Worm (Caenorhabditis elegans) whole organism, late embryonic: ENCODE measurements around the gene F14E5.2.

Experiments
- C38D4.7 ChIP-seq: fragments of 200-800 bp; sonication (Bioruptor generic); optimal IDR thresholded peaks from 2 replicates; lab custom pipeline; 2018; ENCODE audit warnings: mild to moderate bottlenecking, missing genetic modification characterization, moderate library complexity, missing compliant biosample characterization
- K02D7.2 ChIP-seq: sonication (generic microtip); optimal IDR thresholded peaks from 2 replicates; lab custom pipeline; 2017; ENCODE audit warnings: mild to moderate bottlenecking, missing genetic modification characterization, missing compliant biosample characterization
- K09A11.1 ChIP-seq: sonication (generic microtip); optimal IDR thresholded peaks from 2 replicates; lab custom pipeline; 2017; ENCODE audit warnings: antibody characterized with exemption, mild to moderate bottlenecking, missing genetic modification characterization, missing compliant biosample characterization; ENCODE audit not compliant: insufficient read depth
- T23F11.4 ChIP-seq: fragments of 200-800 bp; sonication (Bioruptor generic); optimal IDR thresholded peaks from 2 replicates; lab custom pipeline; 2018; ENCODE audit warnings: mild to moderate bottlenecking, missing genetic modification characterization, missing compliant biosample characterization
- Y22D7AL.16 ChIP-seq: sonication (generic microtip); optimal IDR thresholded peaks from 2 replicates; lab custom pipeline; 2016; ENCODE audit warnings: missing genetic modification characterization, missing compliant biosample characterization
- ceh-2 ChIP-seq: sonication (generic microtip); optimal IDR thresholded peaks from 2 replicates; lab custom pipeline; 2016; ENCODE audit warnings: missing genotype, missing genetic modification characterization, missing compliant biosample characterization
- ceh-22 ChIP-seq: sonication (generic microtip); optimal IDR thresholded peaks from 2 replicates; lab custom pipeline; 2017; ENCODE audit warnings: missing biosample characterization, missing genetic modification characterization
- ceh-24 ChIP-seq: sonication (generic microtip); optimal IDR thresholded peaks from 2 replicates; lab custom pipeline; 2016; ENCODE audit warnings: mild to moderate bottlenecking, missing genetic modification characterization, missing compliant biosample characterization
- ceh-30 ChIP-seq: fragments of 150-350 bp; optimal IDR thresholded peaks from 2 replicates; lab custom pipeline; 2014; ENCODE audit warnings: missing biosample characterization, missing genetic modification characterization
- dmd-4 ChIP-seq: sonication (generic microtip); optimal IDR thresholded peaks from 2 replicates; lab custom pipeline; 2016; ENCODE audit warnings: borderline replicate concordance, missing genetic modification characterization, missing compliant biosample characterization
- dve-1 ChIP-seq: sonication (generic microtip); optimal IDR thresholded peaks from 2 replicates; lab custom pipeline; 2017; ENCODE audit warnings: antibody characterized with exemption, mild to moderate bottlenecking, missing genetic modification characterization, missing compliant biosample characterization
- elt-2 ChIP-seq: sonication (generic microtip); optimal IDR thresholded peaks from 2 replicates; lab custom pipeline; 2016; ENCODE audit warnings: missing genetic modification reagents, missing genetic modification characterization, missing compliant biosample characterization
- elt-4 ChIP-seq: sonication (generic microtip); optimal IDR thresholded peaks from 2 replicates; lab custom pipeline; 2016; ENCODE audit warnings: missing genetic modification characterization, missing compliant biosample characterization
- eyg-1 ChIP-seq: sonication (generic microtip); optimal IDR thresholded peaks from 2 replicates; lab custom pipeline; 2016; ENCODE audit warnings: missing genotype, missing genetic modification characterization, missing compliant biosample characterization
- fax-1 ChIP-seq: sonication (generic microtip); optimal IDR thresholded peaks from 2 replicates; lab custom pipeline; 2016; ENCODE audit warnings: missing genotype, missing genetic modification characterization, missing compliant biosample characterization
- fkh-10 ChIP-seq: fragments of 150-350 bp; optimal IDR thresholded peaks from 2 replicates; lab custom pipeline; 2014; ENCODE audit warnings: missing biosample characterization, missing genetic modification reagents, missing genetic modification characterization
- gmeb-2 ChIP-seq: sonication (generic microtip); optimal IDR thresholded peaks from 2 replicates; lab custom pipeline; 2016; ENCODE audit warnings: missing genetic modification characterization, inconsistent platforms, missing compliant biosample characterization
- hlh-15 ChIP-seq: sonication (generic microtip); optimal IDR thresholded peaks from 2 replicates; lab custom pipeline; 2016; ENCODE audit warnings: missing genetic modification characterization, missing compliant biosample characterization
- hlh-30 ChIP-seq: sonication (generic microtip); optimal IDR thresholded peaks from 2 replicates; lab custom pipeline; 2017; ENCODE audit warnings: antibody characterized with exemption, missing genetic modification characterization, missing compliant biosample characterization; ENCODE audit not compliant: insufficient read depth
- lim-6 ChIP-seq: sonication (generic microtip); optimal IDR thresholded peaks from 2 replicates; lab custom pipeline; 2016; ENCODE audit warnings: missing genetic modification characterization, missing compliant biosample characterization
- madf-2 ChIP-seq: sonication (generic microtip); optimal IDR thresholded peaks from 2 replicates; lab custom pipeline; 2017; ENCODE audit warnings: missing genetic modification characterization, missing compliant biosample characterization
- mec-3 ChIP-seq: sonication (generic microtip); optimal IDR thresholded peaks from 2 replicates; lab custom pipeline; 2016; ENCODE audit warnings: borderline replicate concordance, missing genetic modification characterization, missing compliant biosample characterization
- npax-4 ChIP-seq: sonication (generic microtip); optimal IDR thresholded peaks from 2 replicates; lab custom pipeline; 2016; ENCODE audit warnings: missing genetic modification characterization, missing compliant biosample characterization
- odd-2 ChIP-seq: sonication (generic microtip); optimal IDR thresholded peaks from 2 replicates; lab custom pipeline; 2017; ENCODE audit warnings: antibody characterized with exemption, mild to moderate bottlenecking, missing genetic modification characterization, missing compliant biosample characterization
- pag-3 ChIP-seq: sonication (generic microtip); optimal IDR thresholded peaks from 2 replicates; lab custom pipeline; 2016; ENCODE audit warnings: missing compliant biosample characterization, missing genetic modification characterization, borderline replicate concordance
- pax-1 ChIP-seq: fragments of 150-350 bp; optimal IDR thresholded peaks from 2 replicates; lab custom pipeline; 2014; ENCODE audit warnings: missing biosample characterization, missing genetic modification characterization
- pha-2 ChIP-seq: sonication (generic microtip); optimal IDR thresholded peaks from 2 replicates; lab custom pipeline; 2017; ENCODE audit warnings: mild to moderate bottlenecking, missing genetic modification characterization, missing compliant biosample characterization
- pha-4 ChIP-seq: fragments of 150-350 bp; optimal IDR thresholded peaks from 2 replicates; lab custom pipeline; 2018; ENCODE audit warnings: missing biosample characterization, missing genetic modification reagents, missing genetic modification characterization
- pros-1 ChIP-seq: fragments of 150-350 bp; optimal IDR thresholded peaks from 2 replicates; lab custom pipeline; 2014; ENCODE audit warnings: missing biosample characterization, missing genetic modification reagents, missing genetic modification characterization
- ref-2 ChIP-seq: sonication (generic microtip); optimal IDR thresholded peaks from 2 replicates; lab custom pipeline; 2016; ENCODE audit warnings: missing genetic modification characterization, missing compliant biosample characterization
- rnt-1 ChIP-seq: sonication (generic microtip); optimal IDR thresholded peaks from 2 replicates; lab custom pipeline; 2016; ENCODE audit warnings: missing genetic modification characterization, missing compliant biosample characterization
- sox-4 ChIP-seq: sonication (generic microtip); optimal IDR thresholded peaks from 2 replicates; lab custom pipeline; 2017; ENCODE audit warnings: mild to moderate bottlenecking, missing genetic modification characterization, inconsistent platforms, missing compliant biosample characterization
- tbx-2 ChIP-seq: sonication (generic microtip); optimal IDR thresholded peaks from 2 replicates; lab custom pipeline; 2016; ENCODE audit warnings: missing genetic modification characterization, missing compliant biosample characterization
- tbx-7 ChIP-seq: sonication (generic microtip); optimal IDR thresholded peaks from 2 replicates; lab custom pipeline; 2016; ENCODE audit warnings: missing genotype, missing genetic modification characterization, missing compliant biosample characterization

The F14E5.2 gene

ce11 chrII:8394205-8394604 is 34.5 kb downstream of the F14E5.2 start, which contains the start of gene F49E12.8:
Gene F49E12.8, minus strand, starts transcription at chrII:8394305.
- TF ChIP-seq pros-1 (tag; lab: Kevin White, UChicago) = no peak
- no peak for TF ChIP-seq ceh-30 (tag; lab: Kevin White, UChicago)
- TF ChIP-seq madf-2 (tag; lab: Kevin White, UChicago) = no peak
- TF ChIP-seq lim-6 (tag; lab: Kevin White, UChicago) = no peak
- no peak for TF ChIP-seq ceh-22 (tag; lab: Kevin White, UChicago)
- no peak for TF ChIP-seq C38D4.7 (GFP tag; lab: Kevin White, UChicago)
- no peak for TF ChIP-seq ref-2 (tag; lab: Kevin White, UChicago)
- no peak for TF ChIP-seq dmd-4
- TF ChIP-seq tbx-2 = no peak
- no peak for TF ChIP-seq odd-2 (tag; lab: Kevin White, UChicago)
- no peak for TF ChIP-seq hlh-30 (tag; lab: Kevin White, UChicago)
- no peak for TF ChIP-seq tbx-7 (tag; lab: Kevin White, UChicago)
- TF ChIP-seq fax-1 (tag; lab: Kevin White, UChicago) = no peak
- TF ChIP-seq sox-4 (tag; lab: Kevin White, UChicago) = no peak

ce11 chrII:8392215-8392614 is 36.4 kb downstream of the F14E5.2 start:
- TF ChIP-seq K09A11.1 (tag; lab: Kevin White, UChicago) (no peak), Y22D7AL.16 (tag; lab: Kevin White, UChicago) (no peak), fax-1 (tag; lab: Kevin White, UChicago) (no peak), tbx-2 (no peak), pha-4 (no peak), pha-2 (tag; lab: Kevin White, UChicago) (no peak), C38D4.7 (GFP tag; lab: Kevin White, UChicago) (no peak), gmeb-2 (tag; lab: Kevin White, UChicago) (no peak), hlh-15 (no peak), dve-1 (tag; lab: Kevin White, UChicago) (no peak), npax-4 (tag; lab: Kevin White, UChicago) (no peak), eyg-1 (tag; lab: Kevin White, UChicago) (no peak), ceh-30 (tag; lab: Kevin White, UChicago) (no peak), lim-6 (tag; lab: Kevin White, UChicago) (no peak), pag-3 (tag; lab: Kevin White, UChicago) (no peak), mec-3 (tag; lab: Kevin White, UChicago) (no peak), pros-1 (tag; lab: Kevin White, UChicago) (no peak), ceh-2 (no peak)
- TF ChIP-seq, all 69 proteins: peak for 0

DNA sequence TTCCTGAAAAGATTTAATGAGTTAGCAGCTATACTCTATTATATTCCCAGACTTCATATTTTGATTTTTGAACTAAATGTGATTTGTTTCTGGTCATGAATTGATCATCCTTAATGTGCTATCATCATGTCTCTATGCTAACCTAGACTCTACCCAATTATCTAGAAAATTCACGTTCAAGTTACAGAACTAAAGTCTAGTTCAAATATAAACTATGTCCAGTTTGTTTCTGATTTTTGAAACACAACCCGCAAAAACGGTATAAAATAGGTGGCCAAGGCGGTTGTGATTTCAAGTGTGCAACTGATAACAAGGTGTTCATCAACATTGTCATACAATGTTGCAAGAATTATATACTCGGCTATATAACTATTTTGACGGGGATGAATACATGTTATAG is 37.9 kb downstream of the F14E5.2 start, which contains the start of gene F49E12.10:
Gene F49E12.10 (plus strand): TSS at position 301 of the 400 bp plus-strand sequence.
- TF ChIP-seq sox-4 (tag; lab: Kevin White, UChicago) = no peak
- TF ChIP-seq pha-2 (tag; lab: Kevin White, UChicago) = no peak
- no peak for TF ChIP-seq ceh-22 (tag; lab: Kevin White, UChicago)

- TF ChIP-seq rnt-1 (tag; lab: Kevin White, UChicago) = no peak
- peak; percentile 68 for TF ChIP-seq elt-2 (tag; lab: Kevin White, UChicago)
Measured at ce11 chrII:8388001-8388513, 40.6 kb downstream of the F14E5.2 start, which contains the start of gene drd-1. Gene drd-1, plus strand, starts transcription at chrII:8388051.

ce11 chrII:8386897-8387296 is 41.8 kb downstream of the F14E5.2 start:
- TF ChIP-seq tbx-7 (tag; lab: Kevin White, UChicago) (no peak), pha-2 (tag; lab: Kevin White, UChicago) (no peak), madf-2 (tag; lab: Kevin White, UChicago) (no peak), K09A11.1 (tag; lab: Kevin White, UChicago) (no peak), pax-1 (tag; lab: Kevin White, UChicago) (no peak), fkh-10 (GFP tag; lab: Kevin White, UChicago) (no peak), elt-4 (tag; lab: Kevin White, UChicago) (no peak), sox-4 (tag; lab: Kevin White, UChicago) (no peak), K02D7.2 (no peak), ceh-30 (tag; lab: Kevin White, UChicago) (no peak), rnt-1 (tag; lab: Kevin White, UChicago) (no peak), T23F11.4 (GFP tag; lab: Kevin White, UChicago) (no peak), ceh-24 (no peak), elt-2 (tag; lab: Kevin White, UChicago) (no peak)
- TF ChIP-seq, all 69 proteins: peak for 0
